Worm (Caenorhabditis elegans) whole organism, L4/young adult: ENCODE data around the gene srz-82.

Source experiments
- dao-5 ChIP-seq: sonication (generic microtip); optimal IDR thresholded peaks from 2 replicates; lab custom pipeline; 2016; ENCODE audit warnings: missing genotype, missing genetic modification characterization, moderate library complexity, missing compliant biosample characterization
- him-1 ChIP-seq: sonication (generic microtip); optimal IDR thresholded peaks from 2 replicates; lab custom pipeline; 2016; ENCODE audit warnings: missing genotype, missing genetic modification reagents, missing genetic modification characterization, missing compliant biosample characterization

DNA sequence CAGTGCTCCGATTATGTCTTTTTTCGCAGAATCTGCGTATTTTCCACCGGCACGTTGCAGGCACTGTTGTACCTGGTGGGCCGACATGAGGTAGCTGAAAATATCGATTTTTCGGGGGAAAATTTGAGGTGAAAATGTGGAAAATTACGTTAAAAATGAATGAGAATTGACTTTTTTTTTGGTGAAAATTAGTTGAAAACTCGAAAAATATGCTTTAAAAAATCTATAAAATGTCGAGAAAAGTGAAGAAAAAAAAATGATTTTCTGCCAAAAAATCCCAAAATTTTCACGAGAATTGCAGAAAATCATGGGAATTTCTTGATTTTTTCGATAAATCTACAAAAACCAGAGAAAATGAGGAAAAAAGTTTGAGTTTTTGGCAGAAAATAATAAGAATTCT lies 31.8 kb downstream of the srz-82 start, which contains the start of gene tsg-101:
- TF ChIP-seq him-1 (tag; lab: Kevin White, UChicago) (no peak), dao-5 (no peak)
